Worm (Caenorhabditis elegans) whole organism, L1 larva: ENCODE measurements around the gene ZK596.3.

Experiments used
- C04F5.9 ChIP-seq: sonication (generic microtip); optimal IDR thresholded peaks from 2 replicates; lab custom pipeline; 2016; ENCODE audit warnings: missing genetic modification characterization, missing compliant biosample characterization
- F16B12.6 ChIP-seq: fragments of 150-350 bp; optimal IDR thresholded peaks from 2 replicates; lab custom pipeline; 2014; ENCODE audit warnings: missing biosample characterization, missing genetic modification characterization
- Y116A8C.19 ChIP-seq: sonication (generic microtip); optimal IDR thresholded peaks from 2 replicates; lab custom pipeline; 2016; ENCODE audit warnings: missing compliant biosample characterization, missing genetic modification characterization, borderline replicate concordance
- ceh-63 ChIP-seq: fragments of 200-800 bp; sonication (Bioruptor generic); optimal IDR thresholded peaks from 2 replicates; lab custom pipeline; 2018; ENCODE audit warnings: mild to moderate bottlenecking, missing genetic modification characterization, missing compliant biosample characterization
- ceh-8 ChIP-seq: fragments of 200-800 bp; sonication (Bioruptor generic); optimal IDR thresholded peaks from 2 replicates; lab custom pipeline; 2018; ENCODE audit warnings: mild to moderate bottlenecking, missing genetic modification characterization, moderate library complexity, missing compliant biosample characterization
- ceh-82 ChIP-seq, 3 experiments: fragments of 150-350 bp in 1 of 3; sonication (generic microtip) in 2 of 3; optimal IDR thresholded peaks; 2 replicates each; lab custom pipeline; 2014 to 2017; ENCODE audit warnings: missing biosample characterization in 3 of 3, missing genetic modification characterization in 3 of 3
- ceh-90 ChIP-seq: sonication (generic microtip); optimal IDR thresholded peaks from 2 replicates; lab custom pipeline; 2016; ENCODE audit warnings: missing genetic modification characterization, missing compliant biosample characterization
- dsc-1 ChIP-seq: sonication (generic microtip); optimal IDR thresholded peaks from 2 replicates; lab custom pipeline; 2016; ENCODE audit warnings: mild to moderate bottlenecking, missing genetic modification characterization, missing compliant biosample characterization
- efl-1 ChIP-seq, 4 experiments: fragments of 150-350 bp; optimal IDR thresholded peaks in 3 of 4; peaks in 1 of 4; 1 replicate in 1 of 4; 2 replicates in 3 of 4; lab custom pipeline; 2014; ENCODE audit warnings: missing biosample characterization in 2 of 4, missing genetic modification characterization in 2 of 4, missing genetic modification reagents in 2 of 4
- egl-13 ChIP-seq: sonication (generic microtip); optimal IDR thresholded peaks from 2 replicates; lab custom pipeline; 2016; ENCODE audit warnings: missing genotype, missing genetic modification reagents, missing genetic modification characterization, missing compliant biosample characterization
- ets-5 ChIP-seq: fragments of 200-800 bp; sonication (Bioruptor generic); IDR thresholded peaks from 2 replicates; pipeline ENCODE4 v1.3.6; 2022; ENCODE audit warnings: missing genetic modification characterization, missing compliant biosample characterization
- fkh-10 ChIP-seq: sonication (generic microtip); optimal IDR thresholded peaks from 2 replicates; lab custom pipeline; 2017; ENCODE audit warnings: missing biosample characterization, missing genetic modification reagents, missing genetic modification characterization
- fkh-4 ChIP-seq: sonication (generic microtip); optimal IDR thresholded peaks from 2 replicates; lab custom pipeline; 2016; ENCODE audit warnings: missing compliant biosample characterization, missing genetic modification characterization, borderline replicate concordance
- fkh-8 ChIP-seq: sonication (generic microtip); optimal IDR thresholded peaks from 2 replicates; lab custom pipeline; 2016; ENCODE audit warnings: mild to moderate bottlenecking, missing genetic modification characterization, missing compliant biosample characterization
- grh-1 ChIP-seq: fragments of 200-800 bp; sonication (Bioruptor generic); IDR thresholded peaks from 2 replicates; pipeline ENCODE4 v1.3.6; 2022; ENCODE audit warnings: missing genetic modification reagents, missing genetic modification characterization, missing compliant biosample characterization
- irx-1 ChIP-seq: sonication (generic microtip); optimal IDR thresholded peaks from 2 replicates; lab custom pipeline; 2016; ENCODE audit warnings: missing genetic modification characterization, missing compliant biosample characterization
- jun-1 ChIP-seq: fragments of 150-350 bp; optimal IDR thresholded peaks from 2 replicates; lab custom pipeline; 2014; ENCODE audit warnings: missing biosample characterization, missing genetic modification reagents, missing genetic modification characterization
- lin-15B ChIP-seq: fragments of 150-350 bp; sonication (generic microtip); optimal IDR thresholded peaks from 3 replicates; lab custom pipeline; 2014; ENCODE audit warnings: missing biosample characterization, missing genetic modification characterization
- lin-35 ChIP-seq, 2 experiments: fragments of 150-350 bp; optimal IDR thresholded peaks; 2 replicates each; lab custom pipeline; 2014; ENCODE audit warnings: missing biosample characterization in 2 of 2, missing genetic modification characterization in 2 of 2, missing genetic modification reagents in 2 of 2
- lin-39 ChIP-seq: fragments of 150-350 bp; optimal IDR thresholded peaks from 2 replicates; lab custom pipeline; 2014; ENCODE audit warnings: missing biosample characterization, missing genetic modification reagents, missing genetic modification characterization
- lir-3 ChIP-seq: sonication (generic microtip); optimal IDR thresholded peaks from 2 replicates; lab custom pipeline; 2016; ENCODE audit warnings: mild to moderate bottlenecking, missing genetic modification characterization, moderate library complexity, missing compliant biosample characterization; ENCODE audit not compliant: poor library complexity
- lsy-2 ChIP-seq, 2 experiments: fragments of 150-350 bp; optimal IDR thresholded peaks; 2 replicates each; lab custom pipeline; 2014; ENCODE audit warnings: missing biosample characterization in 2 of 2, missing genetic modification characterization in 2 of 2
- mab-9 ChIP-seq: fragments of 200-800 bp; sonication (Bioruptor generic); IDR thresholded peaks from 2 replicates; pipeline ENCODE4 v1.3.6; 2022; ENCODE audit warnings: missing genetic modification reagents, missing genetic modification characterization, missing compliant biosample characterization
- nhr-11 ChIP-seq: fragments of 150-350 bp; optimal IDR thresholded peaks from 2 replicates; lab custom pipeline; 2014; ENCODE audit warnings: missing biosample characterization, missing genetic modification characterization
- nhr-12 ChIP-seq: sonication (generic microtip); optimal IDR thresholded peaks from 2 replicates; lab custom pipeline; 2017; ENCODE audit warnings: missing biosample characterization, missing genetic modification characterization
- nhr-19 ChIP-seq: fragments of 200-800 bp; sonication (Bioruptor generic); conservative IDR thresholded peaks from 2 replicates; pipeline ENCODE4 v1.3.6; 2022; ENCODE audit warnings: missing genetic modification characterization, missing compliant biosample characterization
- nhr-237 ChIP-seq: fragments of 150-350 bp; optimal IDR thresholded peaks from 2 replicates; lab custom pipeline; 2014; ENCODE audit warnings: missing biosample characterization, missing genetic modification characterization
- nhr-71 ChIP-seq: sonication (generic microtip); optimal IDR thresholded peaks from 2 replicates; lab custom pipeline; 2016; ENCODE audit warnings: mild to moderate bottlenecking, missing genetic modification characterization, moderate library complexity, missing compliant biosample characterization
- nhr-76 ChIP-seq: sonication (generic microtip); optimal IDR thresholded peaks from 2 replicates; lab custom pipeline; 2017; ENCODE audit warnings: missing biosample characterization, missing genetic modification characterization
- nhr-85 ChIP-seq: sonication (generic microtip); peaks from one replicate; lab custom pipeline; 2016; ENCODE audit warnings: missing genetic modification characterization, inconsistent platforms, missing compliant biosample characterization
- nhr-90 ChIP-seq: sonication (generic microtip); optimal IDR thresholded peaks from 2 replicates; lab custom pipeline; 2016; ENCODE audit warnings: mild to moderate bottlenecking, missing genetic modification characterization, missing compliant biosample characterization; ENCODE audit not compliant: poor library complexity
- skn-1 ChIP-seq: fragments of 150-350 bp; optimal IDR thresholded peaks from 2 replicates; lab custom pipeline; 2014; ENCODE audit warnings: missing biosample characterization, missing genetic modification characterization
- snpc-4 ChIP-seq: fragments of 150-350 bp; optimal IDR thresholded peaks from 2 replicates; lab custom pipeline; 2014; ENCODE audit warnings: missing biosample characterization, missing genetic modification characterization
- sptf-1 ChIP-seq: fragments of 150-350 bp; optimal IDR thresholded peaks from 2 replicates; lab custom pipeline; 2014; ENCODE audit warnings: missing biosample characterization, missing genetic modification characterization
- swsn-7 ChIP-seq: sonication (generic microtip); optimal IDR thresholded peaks from 2 replicates; lab custom pipeline; 2016; ENCODE audit warnings: missing genetic modification characterization, missing compliant biosample characterization
- tlp-1 ChIP-seq: fragments of 150-350 bp; optimal IDR thresholded peaks from 2 replicates; lab custom pipeline; 2014; ENCODE audit warnings: missing biosample characterization, missing genetic modification characterization
- unc-30 ChIP-seq: sonication (generic microtip); optimal IDR thresholded peaks from 2 replicates; lab custom pipeline; 2017; ENCODE audit warnings: missing biosample characterization, missing genetic modification characterization
- unc-62 ChIP-seq: fragments of 150-350 bp; optimal IDR thresholded peaks from 2 replicates; lab custom pipeline; 2014; ENCODE audit warnings: missing biosample characterization, missing genetic modification reagents, missing genetic modification characterization
- unc-86 ChIP-seq: sonication (generic microtip); optimal IDR thresholded peaks from 2 replicates; lab custom pipeline; 2016; ENCODE audit warnings: missing genetic modification characterization, missing compliant biosample characterization
- unc-98 ChIP-seq: fragments of 200-800 bp; sonication (Bioruptor generic); IDR thresholded peaks from 2 replicates; pipeline ENCODE4 v1.3.6; 2022; ENCODE audit warnings: missing genetic modification characterization, missing compliant biosample characterization
- zag-1 ChIP-seq: fragments of 150-350 bp; optimal IDR thresholded peaks from 2 replicates; lab custom pipeline; 2014; ENCODE audit warnings: missing biosample characterization, missing genetic modification characterization
- zip-4 ChIP-seq: fragments of 200-800 bp; sonication (Bioruptor generic); optimal IDR thresholded peaks from 2 replicates; lab custom pipeline; 2018; ENCODE audit warnings: mild to moderate bottlenecking, missing genetic modification characterization, moderate library complexity, missing compliant biosample characterization
- ztf-4 ChIP-seq: fragments of 150-350 bp; optimal IDR thresholded peaks from 2 replicates; lab custom pipeline; 2014; ENCODE audit warnings: missing biosample characterization, missing genetic modification characterization

The ZK596.3 gene

ce11 chrIV:10898160-10898559, 6.0 kb downstream of the ZK596.3 start:
- TF ChIP-seq egl-13 (tag; lab: Kevin White, UChicago) = no peak
- TF ChIP-seq nhr-19 (GFP tag; lab: Robert Waterston, UW) = no peak
- no peak for TF ChIP-seq sptf-1 (tag; lab: Kevin White, UChicago)
- TF ChIP-seq nhr-11 (tag; lab: Kevin White, UChicago) = no peak
- TF ChIP-seq jun-1 (tag; lab: Kevin White, UChicago) = no peak
- no peak for TF ChIP-seq fkh-10 (GFP tag; lab: Kevin White, UChicago)
- no peak for TF ChIP-seq unc-98
- no peak for TF ChIP-seq nhr-12 (tag; lab: Kevin White, UChicago)
- TF ChIP-seq lin-39 (tag; lab: Kevin White, UChicago) = no peak
- no peak for TF ChIP-seq fkh-8 (tag; lab: Kevin White, UChicago)
- TF ChIP-seq ceh-82 (tag; optimal IDR thresholded peaks at IDR 0.05; lab: Kevin White, UChicago) = no peak
- no peak for TF ChIP-seq zag-1 (tag; lab: Kevin White, UChicago)
- no peak for TF ChIP-seq skn-1 (tag; lab: Kevin White, UChicago)
- no peak for TF ChIP-seq nhr-237
- TF ChIP-seq unc-86 = no peak
- TF ChIP-seq dsc-1 = no peak
- no peak for TF ChIP-seq tlp-1
- TF ChIP-seq lsy-2 (tag; optimal IDR thresholded peaks at IDR 0.05; lab: Kevin White, UChicago) = no peak
- no peak for TF ChIP-seq grh-1 (GFP tag; lab: Robert Waterston, UW)

DNA sequence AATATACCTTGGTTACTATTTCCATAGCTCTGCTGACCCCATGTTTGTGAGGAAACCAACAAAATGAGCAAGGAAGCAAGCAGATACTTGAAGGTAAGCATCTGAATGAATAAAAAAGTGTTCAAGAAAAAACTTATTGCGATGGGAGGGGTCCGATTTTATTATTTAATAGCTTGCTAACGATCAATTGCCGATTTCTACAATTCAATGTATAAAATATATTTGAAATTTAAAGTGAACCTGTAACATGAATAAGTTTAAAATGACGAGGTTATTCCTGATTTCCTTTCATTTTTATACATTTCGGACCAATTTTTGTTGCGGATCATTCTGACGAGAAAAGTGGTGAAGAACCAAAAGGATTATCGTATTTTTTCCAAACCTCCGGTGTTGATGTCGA, 7.7 kb downstream of the ZK596.3 start, which contains the start of gene srlf-13:
TSS of gene srlf-13 (minus strand) at position 101 of the 400 bp plus-strand sequence.
- TF ChIP-seq unc-30 (no peak), C04F5.9 (tag; lab: Kevin White, UChicago) (no peak), dsc-1 (no peak), lir-3 (tag; lab: Kevin White, UChicago) (no peak), F16B12.6 (tag; lab: Kevin White, UChicago) (no peak)

DNA sequence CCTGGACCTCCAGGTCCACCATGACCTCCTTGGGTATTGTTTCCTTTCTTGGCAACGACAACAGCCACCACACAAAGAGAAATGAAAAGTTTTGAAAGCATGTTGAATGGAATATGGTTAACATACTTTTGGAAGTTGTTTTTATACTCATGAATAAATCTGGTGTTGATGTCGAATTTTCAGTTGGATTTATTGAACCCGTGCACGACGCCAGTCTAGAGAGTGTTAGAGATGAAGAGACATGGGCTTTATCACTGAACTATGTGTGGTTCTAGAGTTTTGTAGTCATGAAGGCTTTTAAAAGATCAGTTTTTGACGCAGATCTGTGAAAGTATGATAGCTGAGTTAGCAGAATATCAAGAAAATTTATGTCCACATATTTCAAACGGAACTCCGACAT, 9.9 kb downstream of the ZK596.3 start, which contains the start of gene srlf-14:
TSS of gene srlf-14 (minus strand) at position 101 of the 400 bp plus-strand sequence.
- TF ChIP-seq unc-62 (GFP tag; lab: Kevin White, UChicago) (no peak), lin-15B (tag; lab: Kevin White, UChicago) (no peak), fkh-4 (tag; lab: Kevin White, UChicago) (no peak), lin-35 (GFP tag; optimal IDR thresholded peaks at IDR 0.05; lab: Kevin White, UChicago) (no peak), ceh-63 (no peak), snpc-4 (tag; lab: Kevin White, UChicago) (no peak)

DNA sequence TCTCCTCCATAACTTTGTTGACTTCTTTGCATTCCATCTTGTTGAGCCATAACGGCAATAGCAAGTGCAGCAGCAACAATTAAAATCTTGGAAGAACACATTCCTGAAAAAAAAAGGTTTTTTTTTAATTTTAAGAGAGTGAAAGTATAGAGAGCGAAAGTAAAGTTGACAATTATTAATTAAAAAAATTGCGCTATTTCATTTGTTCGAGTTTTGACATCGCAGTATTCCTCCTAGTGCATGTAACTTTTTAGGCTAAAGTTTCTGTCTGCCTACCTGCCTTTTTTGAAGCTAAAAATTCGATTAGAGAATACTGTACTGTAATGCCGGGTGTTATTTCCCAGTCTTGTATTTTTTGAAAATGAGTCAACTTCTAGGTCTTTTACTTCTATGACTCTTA, 12.2 kb downstream of the ZK596.3 start, which contains the start of gene srlf-12:
TSS of gene srlf-12 (minus strand) at position 101 of the 400 bp plus-strand sequence.
- TF ChIP-seq tlp-1 (no peak), nhr-71 (tag; lab: Kevin White, UChicago) (no peak), nhr-237 (no peak), C04F5.9 (tag; lab: Kevin White, UChicago) (no peak), fkh-4 (tag; lab: Kevin White, UChicago) (no peak), ets-5 (GFP tag; lab: Robert Waterston, UW) (no peak), nhr-85 (tag; lab: Kevin White, UChicago) (no peak), unc-30 (no peak), lin-15B (tag; lab: Kevin White, UChicago) (no peak), jun-1 (tag; lab: Kevin White, UChicago) (no peak), dsc-1 (no peak), lin-39 (tag; lab: Kevin White, UChicago) (no peak)

- TF ChIP-seq fkh-8 (tag; lab: Kevin White, UChicago) (peak; percentile 89), ceh-63 (no peak), ceh-8 (GFP tag; lab: Kevin White, UChicago) (peak; percentile 70), irx-1 (no peak), nhr-76 (no peak), zip-4 (GFP tag; lab: Kevin White, UChicago) (no peak), ets-5 (GFP tag; lab: Robert Waterston, UW) (no peak), ztf-4 (tag; lab: Kevin White, UChicago) (no peak), efl-1 (optimal IDR thresholded peaks at IDR 0.05; lab: Kevin White, UChicago) (no peak), efl-1 (GFP tag; optimal IDR thresholded peaks at IDR 0.05 in 1 of 2; lab: Kevin White, UChicago) (no peak), nhr-237 (no peak), nhr-90 (tag; lab: Kevin White, UChicago) (no peak), mab-9 (no peak), egl-13 (tag; lab: Kevin White, UChicago) (no peak), Y116A8C.19 (no peak), nhr-12 (tag; lab: Kevin White, UChicago) (no peak), swsn-7 (tag; lab: Kevin White, UChicago) (no peak), nhr-71 (tag; lab: Kevin White, UChicago) (peak; percentile 71), ceh-90 (tag; lab: Kevin White, UChicago) (peak; percentile 36), F16B12.6 (tag; lab: Kevin White, UChicago) (no peak)
Measured at ce11 chrIV:10889820-10890462, 14.2 kb downstream of the ZK596.3 start, which contains the start of gene F13E9.15. TSS of gene F13E9.15 (minus strand) at chrIV:10889870.
